Fruit fly (Drosophila melanogaster) whole organism: ENCODE measurements around the gene CG9259.

ENCODE experiments used
- CG8478 ChIP-seq: fragments of >200 bp; optimal IDR thresholded peaks from 2 replicates; lab custom pipeline; 2018; ENCODE audit warnings: inconsistent platforms
- Dll ChIP-seq: fragments of >200 bp; optimal IDR thresholded peaks from 2 replicates; lab custom pipeline; 2017
- EcR ChIP-seq, 2 experiments: fragments of >200 bp; optimal IDR thresholded peaks; 2 replicates each; lab custom pipeline; 2017; ENCODE audit warnings: missing biosample characterization in 2 of 2, missing genetic modification characterization in 2 of 2, missing genetic modification reagents in 2 of 2
- pan ChIP-seq: fragments of >200 bp; optimal IDR thresholded peaks from 2 replicates; lab custom pipeline; 2017
- psq ChIP-seq: fragments of >200 bp; optimal IDR thresholded peaks from 2 replicates; lab custom pipeline; 2017
- usp ChIP-seq: fragments of >200 bp; optimal IDR thresholded peaks from 2 replicates; lab custom pipeline; 2017; ENCODE audit warnings: missing biosample characterization, missing genetic modification characterization, mixed read lengths

- TF ChIP-seq psq (lab: Kevin White, UChicago): no peak
- no peak for TF ChIP-seq usp (GFP tag; lab: Kevin White, UChicago)
- peak; percentile 26 for TF ChIP-seq CG8478 (lab: Kevin White, UChicago)
- TF ChIP-seq Dll (lab: Kevin White, UChicago): no peak
- TF ChIP-seq EcR (GFP tag; optimal IDR thresholded peaks at IDR 0.05; lab: Kevin White, UChicago): no peak
- no peak for TF ChIP-seq pan
These were observed 37.1 kb upstream of the CG9259 start, which contains the start of gene CG42238 for dm6 chr2L:21051873-21052736.
